Fruit fly (Drosophila melanogaster) whole organism, embryonic: Measurements from ENCODE around the gene CG4955.

Source experiments
- BEAF-32 ChIP-seq: fragments of 200-800 bp; sonication (Bioruptor generic); optimal IDR thresholded peaks from 3 replicates; lab custom pipeline; 2017; ENCODE audit warnings: missing biosample characterization, missing genetic modification characterization, mild to moderate bottlenecking, moderate library complexity, missing genetic modification reagents
- CG10147 ChIP-seq: fragments of 200-800 bp; sonication (Bioruptor generic); optimal IDR thresholded peaks from 2 replicates; lab custom pipeline; 2019; ENCODE audit warnings: missing biosample characterization, mild to moderate bottlenecking, missing genetic modification characterization, moderate library complexity
- CG10267 ChIP-seq: fragments of 200-800 bp; sonication (Bioruptor generic); optimal IDR thresholded peaks from 2 replicates; lab custom pipeline; 2018; ENCODE audit warnings: missing biosample characterization, mild to moderate bottlenecking, missing genetic modification characterization, moderate library complexity
- CG10979 ChIP-seq: fragments of 200-800 bp; sonication (Bioruptor generic); optimal IDR thresholded peaks from 2 replicates; lab custom pipeline; 2018; ENCODE audit warnings: missing biosample characterization, mild to moderate bottlenecking, missing genetic modification characterization, moderate library complexity
- CG11093 ChIP-seq: fragments of 200-800 bp; sonication (Bioruptor generic); IDR thresholded peaks from 3 replicates; pipeline ENCODE4 v1.3.6; 2022; ENCODE audit warnings: missing biosample characterization, missing genetic modification characterization
- CG11504 ChIP-seq: fragments of 200-800 bp; sonication (Bioruptor generic); optimal IDR thresholded peaks from 3 replicates; lab custom pipeline; 2019; ENCODE audit warnings: missing biosample characterization, mild to moderate bottlenecking, missing genetic modification characterization, moderate library complexity
- CG12104 ChIP-seq: fragments of 200-800 bp; sonication (Bioruptor generic); optimal IDR thresholded peaks from 3 replicates; lab custom pipeline; 2016; ENCODE audit warnings: missing biosample characterization, missing genetic modification characterization
- CG12236 ChIP-seq: fragments of 200-800 bp; sonication (Bioruptor generic); optimal IDR thresholded peaks from 2 replicates; lab custom pipeline; 2016; ENCODE audit warnings: missing biosample characterization, missing genetic modification characterization
- CG13775 ChIP-seq: fragments of 200-800 bp; sonication (Bioruptor generic); optimal IDR thresholded peaks from 3 replicates; lab custom pipeline; 2017; ENCODE audit warnings: missing biosample characterization, mild to moderate bottlenecking, missing genetic modification characterization
- CG17186 ChIP-seq: fragments of 200-800 bp; sonication (Bioruptor generic); optimal IDR thresholded peaks from 3 replicates; lab custom pipeline; 2017; ENCODE audit warnings: missing biosample characterization, missing genetic modification reagents, missing genetic modification characterization
- CG17328 ChIP-seq: fragments of 200-800 bp; sonication (Bioruptor generic); IDR thresholded peaks from 2 replicates; pipeline ENCODE4 v1.3.6; 2022; ENCODE audit warnings: missing biosample characterization, missing genetic modification characterization
- CG17361 ChIP-seq: fragments of 200-800 bp; sonication (Bioruptor generic); IDR thresholded peaks from 3 replicates; pipeline ENCODE4 v1.3.6; 2022; ENCODE audit warnings: missing biosample characterization, missing genetic modification characterization
- CG17385 ChIP-seq: fragments of 200-800 bp; sonication (Bioruptor generic); optimal IDR thresholded peaks from 3 replicates; lab custom pipeline; 2018; ENCODE audit warnings: missing biosample characterization, mild to moderate bottlenecking, missing genetic modification characterization
- CG17802 ChIP-seq: fragments of 200-800 bp; sonication (Bioruptor generic); optimal IDR thresholded peaks from 2 replicates; lab custom pipeline; 2018; ENCODE audit warnings: missing biosample characterization, mild to moderate bottlenecking, missing genetic modification characterization, moderate library complexity
- CG18764 ChIP-seq: fragments of 200-800 bp; sonication (Bioruptor generic); optimal IDR thresholded peaks from 3 replicates; lab custom pipeline; 2016; ENCODE audit warnings: missing biosample characterization, missing genetic modification characterization
- CG2129 ChIP-seq: fragments of 200-800 bp; sonication (Bioruptor generic); IDR thresholded peaks from 2 replicates; pipeline ENCODE4 v1.3.6; 2022; ENCODE audit warnings: missing biosample characterization, missing genetic modification characterization; ENCODE audit not compliant: partially characterized antibody
- CG2202 ChIP-seq: fragments of 200-800 bp; sonication (Bioruptor generic); optimal IDR thresholded peaks from 2 replicates; lab custom pipeline; 2018; ENCODE audit warnings: missing biosample characterization, mild to moderate bottlenecking, missing genetic modification characterization
- CG30020 ChIP-seq: fragments of 200-800 bp; optimal IDR thresholded peaks from 2 replicates; lab custom pipeline; 2019; ENCODE audit warnings: missing biosample characterization, mild to moderate bottlenecking, missing genetic modification characterization, moderate library complexity
- CG31365 ChIP-seq: fragments of 200-800 bp; sonication (Bioruptor generic); optimal IDR thresholded peaks from 2 replicates; lab custom pipeline; 2018; ENCODE audit warnings: missing biosample characterization, mild to moderate bottlenecking, missing genetic modification characterization
- CG6689 ChIP-seq: fragments of 200-800 bp; sonication (Bioruptor generic); IDR thresholded peaks from 2 replicates; pipeline ENCODE4 v1.3.6; 2022; ENCODE audit warnings: missing biosample characterization, missing genetic modification characterization
- CG9609 ChIP-seq: fragments of 200-800 bp; sonication (Bioruptor generic); optimal IDR thresholded peaks from 3 replicates; lab custom pipeline; 2016; ENCODE audit warnings: missing biosample characterization, missing genetic modification characterization
- CG9727 ChIP-seq: fragments of 200-800 bp; sonication (Bioruptor generic); optimal IDR thresholded peaks from 3 replicates; lab custom pipeline; 2017; ENCODE audit warnings: missing biosample characterization, mild to moderate bottlenecking, missing genetic modification characterization
- CTCF ChIP-seq: fragments of 200-800 bp; sonication (Bioruptor generic); optimal IDR thresholded peaks from 2 replicates; lab custom pipeline; 2017; ENCODE audit warnings: missing biosample characterization, mild to moderate bottlenecking, missing genetic modification characterization, moderate library complexity
- D ChIP-seq, 2 experiments: fragments of 200-800 bp in 1 of 2; fragments of >200 bp in 1 of 2; sonication (Bioruptor generic) in 1 of 2; optimal IDR thresholded peaks; 2 replicates in 1 of 2; 3 replicates in 1 of 2; lab custom pipeline; 2017; ENCODE audit warnings: mild to moderate bottlenecking in 1 of 2, missing biosample characterization in 1 of 2, missing genetic modification characterization in 1 of 2, missing genetic modification reagents in 1 of 2
- Fer1 ChIP-seq: fragments of 200-800 bp; sonication (Bioruptor generic); optimal IDR thresholded peaks from 2 replicates; lab custom pipeline; 2017; ENCODE audit warnings: missing biosample characterization, mild to moderate bottlenecking, missing genetic modification characterization
- Hmx ChIP-seq: fragments of 200-800 bp; sonication (Bioruptor generic); optimal IDR thresholded peaks from 2 replicates; lab custom pipeline; 2016; ENCODE audit warnings: missing biosample characterization, missing genetic modification characterization
- Lim3 ChIP-seq: fragments of 200-800 bp; sonication (Bioruptor generic); IDR thresholded peaks from 2 replicates; pipeline ENCODE4 v1.3.6; 2022; ENCODE audit warnings: missing biosample characterization, missing genetic modification characterization
- Lpt ChIP-seq: fragments of >200 bp; optimal IDR thresholded peaks from 2 replicates; lab custom pipeline; 2018; ENCODE audit warnings: missing biosample characterization, missing genetic modification characterization
- Max ChIP-seq: fragments of 200-800 bp; sonication (Bioruptor generic); optimal IDR thresholded peaks from 2 replicates; lab custom pipeline; 2016; ENCODE audit warnings: missing biosample characterization, mild to moderate bottlenecking, missing genetic modification characterization
- Nf-YB ChIP-seq: fragments of 200-800 bp; sonication (Bioruptor generic); optimal IDR thresholded peaks from 3 replicates; lab custom pipeline; 2019; ENCODE audit warnings: missing biosample characterization, mild to moderate bottlenecking, missing genetic modification characterization, moderate library complexity
- Xbp1 ChIP-seq: fragments of 200-800 bp; sonication (Bioruptor generic); optimal IDR thresholded peaks from 3 replicates; lab custom pipeline; 2016; ENCODE audit warnings: missing biosample characterization, mild to moderate bottlenecking, missing genetic modification characterization
- ase ChIP-seq: fragments of 200-800 bp; sonication (Bioruptor generic); IDR thresholded peaks from 3 replicates; pipeline ENCODE4 v1.3.6; 2022; ENCODE audit warnings: missing biosample characterization, missing genetic modification characterization
- ash1 ChIP-seq: fragments of 200-800 bp; sonication (Bioruptor generic); optimal IDR thresholded peaks from 2 replicates; lab custom pipeline; 2018; ENCODE audit warnings: missing biosample characterization, mild to moderate bottlenecking, missing genetic modification characterization
- bbx ChIP-seq: fragments of 200-800 bp; sonication (Bioruptor generic); IDR thresholded peaks from 2 replicates; pipeline ENCODE4 v1.3.6; 2022; ENCODE audit warnings: missing biosample characterization, missing genetic modification characterization; ENCODE audit not compliant: partially characterized antibody
- cas ChIP-seq: fragments of 200-800 bp; sonication (Bioruptor generic); IDR thresholded peaks from 2 replicates; pipeline ENCODE4 v1.3.6; 2022; ENCODE audit warnings: missing biosample characterization, missing genetic modification characterization
- chinmo ChIP-seq: fragments of 200-800 bp; sonication (Bioruptor generic); IDR thresholded peaks from 4 replicates; pipeline ENCODE4 v1.3.6; 2022; ENCODE audit warnings: missing biosample characterization, missing genetic modification characterization; ENCODE audit not compliant: partially characterized antibody
- dysf ChIP-seq: fragments of 200-800 bp; sonication (Bioruptor generic); IDR thresholded peaks from 3 replicates; pipeline ENCODE4 v1.3.6; 2022; ENCODE audit warnings: missing biosample characterization, missing genetic modification characterization
- fru ChIP-seq: fragments of >200 bp; optimal IDR thresholded peaks from 2 replicates; lab custom pipeline; 2017
- gem ChIP-seq: fragments of 200-800 bp; sonication (Bioruptor generic); optimal IDR thresholded peaks from 2 replicates; lab custom pipeline; 2019; ENCODE audit warnings: missing biosample characterization, mild to moderate bottlenecking, missing genetic modification characterization, moderate library complexity
- gsb ChIP-seq: fragments of 200-800 bp; sonication (Bioruptor generic); IDR thresholded peaks from 2 replicates; pipeline ENCODE4 v1.3.6; 2022; ENCODE audit warnings: missing biosample characterization, missing genetic modification characterization
- hb ChIP-seq: fragments of 200-800 bp; sonication (Bioruptor generic); IDR thresholded peaks from 3 replicates; pipeline ENCODE4 v1.3.6; 2022; ENCODE audit warnings: missing biosample characterization, missing genetic modification characterization; ENCODE audit not compliant: partially characterized antibody
- insv ChIP-seq, 2 experiments: fragments of 200-800 bp; sonication (Bioruptor generic); optimal IDR thresholded peaks; 3 replicates each; lab custom pipeline; 2016 to 2018; ENCODE audit warnings: missing biosample characterization in 2 of 2, missing genetic modification characterization in 2 of 2
- knrl ChIP-seq: fragments of 200-800 bp; sonication (Bioruptor generic); IDR thresholded peaks from 3 replicates; pipeline ENCODE4 v1.3.6; 2022; ENCODE audit warnings: missing biosample characterization, missing genetic modification characterization; ENCODE audit not compliant: partially characterized antibody
- mld ChIP-seq: fragments of 200-800 bp; sonication (Bioruptor generic); IDR thresholded peaks from 3 replicates; pipeline ENCODE4 v1.3.6; 2022; ENCODE audit warnings: missing biosample characterization, missing genetic modification characterization; ENCODE audit not compliant: partially characterized antibody
- nerfin-2 ChIP-seq: fragments of 200-800 bp; sonication (Bioruptor generic); IDR thresholded peaks from 2 replicates; pipeline ENCODE4 v1.3.6; 2022; ENCODE audit warnings: missing biosample characterization, missing genetic modification characterization; ENCODE audit not compliant: partially characterized antibody
- prd ChIP-seq, 3 experiments: fragments of >200 bp in 2 of 3; fragments of 200-800 bp in 1 of 3; sonication (Bioruptor generic) in 1 of 3; optimal IDR thresholded peaks in 2 of 3; IDR thresholded peaks in 1 of 3; 2 replicates in 2 of 3; 3 replicates in 1 of 3; pipeline versions ENCODE4 v1.3.6 to Lab custom; 2017 to 2022; ENCODE audit warnings: missing biosample characterization in 1 of 3, missing genetic modification characterization in 1 of 3
- sug ChIP-seq: fragments of 200-800 bp; optimal IDR thresholded peaks from 2 replicates; lab custom pipeline; 2019; ENCODE audit warnings: missing biosample characterization, mild to moderate bottlenecking, missing genetic modification characterization, moderate library complexity
- ttk ChIP-seq: fragments of 200-800 bp; sonication (Bioruptor generic); IDR thresholded peaks from 2 replicates; pipeline ENCODE4 v2.1.2; 2022; ENCODE audit warnings: missing biosample characterization, missing genetic modification characterization

The CG4955 gene

DNA sequence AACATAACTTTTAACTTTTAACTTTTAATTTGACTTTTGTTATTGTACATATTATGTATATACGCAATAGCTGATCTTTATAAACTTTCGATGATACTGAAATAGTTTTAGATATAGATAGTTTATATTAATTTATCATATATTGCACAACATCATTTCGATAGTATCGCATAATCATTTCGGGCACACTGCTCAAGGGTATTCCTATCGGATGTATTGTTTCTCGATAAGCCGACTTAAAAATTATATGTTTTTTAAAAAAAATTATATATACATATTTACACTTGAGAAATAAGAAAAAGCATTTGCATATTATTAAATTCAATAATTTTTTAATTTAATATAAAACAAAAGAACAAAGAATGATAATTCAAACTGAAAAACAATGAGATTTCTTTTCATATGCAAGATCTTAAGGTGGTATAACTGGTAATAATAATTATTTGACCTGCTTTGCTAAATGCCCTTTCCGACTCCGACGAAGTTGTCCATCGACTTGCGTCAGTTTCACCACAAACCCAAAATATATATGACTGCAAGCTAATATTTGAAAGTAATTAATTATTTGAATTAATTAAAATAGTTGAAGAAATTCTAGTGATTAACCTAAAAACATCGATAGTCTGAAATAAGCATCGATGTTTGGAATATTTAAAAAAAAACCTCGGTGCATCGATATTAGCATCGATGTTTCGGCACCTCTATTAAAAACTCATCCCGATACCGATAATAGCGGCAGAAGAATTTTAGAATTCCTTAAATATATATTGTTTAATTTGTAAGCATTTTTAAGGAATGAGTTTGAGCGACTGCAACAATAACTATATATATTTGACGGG lies 2.9 kb upstream of the CG4955 start, which contains the start of gene CG4949 (continued):
- TF ChIP-seq gsb (GFP tag; lab: Robert Waterston, UW) (no peak), CG12236 (GFP tag; lab: Kevin White, UChicago) (no peak), BEAF-32 (GFP tag; lab: Kevin White, UChicago) (peak; percentile 76), ash1 (GFP tag; lab: Kevin White, UChicago) (no peak), CG17186 (no peak), CG12104 (peak; percentile 5), prd (optimal IDR thresholded peaks at IDR 0.05; lab: Kevin White, UChicago) (no peak), prd (GFP tag; IDR thresholded peaks at IDR 0.05; lab: Robert Waterston, UW) (peak; percentile 29; the same call in 1 of the 3 replicates), CG9727 (GFP tag; lab: Kevin White, UChicago) (peak; percentile 43), CG17385 (GFP tag; lab: Kevin White, UChicago) (no peak), insv (GFP tag; optimal IDR thresholded peaks at IDR 0.05; lab: Kevin White, UChicago) (no peak), Xbp1 (GFP tag; lab: Kevin White, UChicago) (peak; percentile 3), CG13775 (peak; percentile 26), CG17328 (GFP tag; lab: Robert Waterston, UW) (no peak), mld (peak; percentile 87), CTCF (GFP tag; lab: Kevin White, UChicago) (no peak), Lim3 (GFP tag; lab: Robert Waterston, UW) (no peak), Lpt (no peak), dysf (GFP tag; lab: Robert Waterston, UW) (no peak), ase (no peak), CG11093 (GFP tag; lab: Robert Waterston, UW) (no peak), sug (tag; lab: Kevin White, UChicago) (no peak), CG10267 (peak; percentile 7), CG18764 (GFP tag; lab: Kevin White, UChicago) (no peak), nerfin-2 (GFP tag; lab: Robert Waterston, UW) (peak; percentile 90), CG30020 (tag; lab: Kevin White, UChicago) (peak; percentile 23), bbx (peak; percentile 90), D (optimal IDR thresholded peaks at IDR 0.05; lab: Kevin White, UChicago) (no peak), D (GFP tag; optimal IDR thresholded peaks at IDR 0.05; lab: Kevin White, UChicago) (no peak), ttk (GFP tag; lab: Robert Waterston, UW) (no peak), CG10979 (tag; lab: Kevin White, UChicago) (peak; percentile 12), chinmo (GFP tag; lab: Robert Waterston, UW) (peak; percentile 96), cas (GFP tag; lab: Robert Waterston, UW) (no peak), gem (tag; lab: Kevin White, UChicago) (peak; percentile 51), CG10147 (GFP tag; lab: Kevin White, UChicago) (peak; percentile 16), CG17361 (GFP tag; lab: Robert Waterston, UW) (peak; percentile 69; the same call in 2 of the 3 replicates), CG17802 (no peak), CG2202 (tag; lab: Kevin White, UChicago) (no peak), CG9609 (GFP tag; lab: Kevin White, UChicago) (no peak), CG11504 (tag; lab: Kevin White, UChicago) (no peak), Hmx (no peak), Max (GFP tag; lab: Kevin White, UChicago) (no peak), hb (GFP tag; lab: Robert Waterston, UW) (peak; percentile 88), fru (lab: Kevin White, UChicago) (no peak), CG6689 (peak; percentile 28), Fer1 (no peak), Nf-YB (GFP tag; lab: Kevin White, UChicago) (no peak), CG2129 (GFP tag; lab: Robert Waterston, UW) (peak; percentile 44), CG31365 (no peak), knrl (GFP tag; lab: Robert Waterston, UW) (peak; percentile 85)
